Worm (Caenorhabditis elegans): ENCODE measurements around the gene F26G1.9.

F26G1.9 gene

ce11 chrII:4815356-4815755 lies 41.6 kb upstream of the F26G1.9 start:
- TF ChIP-seq let-526 (GFP tag; IDR thresholded peaks at IDR 0.05), result no peak
- no peak for TF ChIP-seq B0261.1 (tag; optimal IDR thresholded peaks at IDR 0.05)
- TF ChIP-seq B0336.3 (GFP tag; IDR thresholded peaks at IDR 0.05), result no peak
- no peak for TF ChIP-seq T07F8.4 (tag; optimal IDR thresholded peaks at IDR 0.05)
- no peak for TF ChIP-seq ekl-4 (GFP tag; IDR thresholded peaks at IDR 0.05)
- TF ChIP-seq K11D2.4 (GFP tag; IDR thresholded peaks at IDR 0.05), result no peak
- no peak for TF ChIP-seq nhr-179 (tag; optimal IDR thresholded peaks at IDR 0.05)
- TF ChIP-seq F55B11.4 (tag; optimal IDR thresholded peaks at IDR 0.05; ENCODE audit: borderline replicate concordance, insufficient read depth), result no peak
- TF ChIP-seq ceh-79 (tag; optimal IDR thresholded peaks at IDR 0.05), result no peak
- no peak for TF ChIP-seq T26A5.8 (tag; optimal IDR thresholded peaks at IDR 0.05)
- TF ChIP-seq F49E8.2 (tag; optimal IDR thresholded peaks at IDR 0.05; ENCODE audit: insufficient read depth), result no peak
- TF ChIP-seq lin-40 (tag; optimal IDR thresholded peaks at IDR 0.05), result no peak
- TF ChIP-seq dpff-1 (tag; optimal IDR thresholded peaks at IDR 0.05), result no peak
- TF ChIP-seq nfya-2 (GFP tag; IDR thresholded peaks at IDR 0.05), result no peak
- TF ChIP-seq madf-8 (GFP tag; conservative IDR thresholded peaks at IDR 0.05), result no peak

ce11 chrII:4811986-4812385 lies 38.2 kb upstream of the F26G1.9 start, which contains the start of gene rig-6:
Gene rig-6 (minus strand): TSS chrII:4812086.
- no peak for TF ChIP-seq B0035.1 (tag; optimal IDR thresholded peaks at IDR 0.05)

ce11 chrII:4806726-4807125 lies 32.9 kb upstream of the F26G1.9 start:
- TF ChIP-seq sdz-38 (tag; optimal IDR thresholded peaks at IDR 0.05) (no peak), K11D2.4 (GFP tag; IDR thresholded peaks at IDR 0.05) (no peak), mcd-1 (GFP tag; IDR thresholded peaks at IDR 0.05) (no peak), efl-1 (GFP tag; optimal IDR thresholded peaks at IDR 0.05) (no peak), ccch-3 (GFP tag; optimal IDR thresholded peaks at IDR 0.05) (no peak), C17E4.6 (GFP tag; IDR thresholded peaks at IDR 0.05) (no peak), K12H6.12 (tag; optimal IDR thresholded peaks at IDR 0.05) (no peak), athp-1 (tag; optimal IDR thresholded peaks at IDR 0.05) (no peak), pbrm-1 (GFP tag; IDR thresholded peaks at IDR 0.05) (no peak), ceh-91 (GFP tag; IDR thresholded peaks at IDR 0.05) (no peak), ztf-22 (GFP tag; optimal IDR thresholded peaks at IDR 0.05) (no peak), B0035.1 (tag; optimal IDR thresholded peaks at IDR 0.05) (no peak), snpc-4 (GFP tag; optimal IDR thresholded peaks at IDR 0.05) (no peak), snpc-4 (tag; optimal IDR thresholded peaks at IDR 0.05) (no peak), attf-3 (GFP tag; conservative IDR thresholded peaks at IDR 0.05) (no peak), attf-6 (GFP tag; IDR thresholded peaks at IDR 0.05) (no peak), lin-26 (GFP tag; IDR thresholded peaks at IDR 0.05) (no peak), madf-10 (tag; optimal IDR thresholded peaks at IDR 0.05) (no peak), ets-4 (GFP tag; optimal IDR thresholded peaks at IDR 0.05) (no peak)

ce11 chrII:4806261-4806660 lies 32.5 kb upstream of the F26G1.9 start:
- TF ChIP-seq egrh-3 (GFP tag; IDR thresholded peaks at IDR 0.05), result no peak
- TF ChIP-seq dpff-1 (tag; optimal IDR thresholded peaks at IDR 0.05), result no peak
- TF ChIP-seq rec-8 (tag; optimal IDR thresholded peaks at IDR 0.05), result no peak
- TF ChIP-seq Y53G8AR.9 (GFP tag; conservative IDR thresholded peaks at IDR 0.05), result no peak
- TF ChIP-seq tbx-9 (tag; optimal IDR thresholded peaks at IDR 0.05; ENCODE audit: borderline replicate concordance), result no peak
- TF ChIP-seq F55B11.4 (tag; optimal IDR thresholded peaks at IDR 0.05; ENCODE audit: borderline replicate concordance, insufficient read depth), result no peak
- no peak for TF ChIP-seq akir-1 (GFP tag; optimal IDR thresholded peaks at IDR 0.05)
- TF ChIP-seq C17E4.6 (GFP tag; IDR thresholded peaks at IDR 0.05), result no peak
- TF ChIP-seq ZK185.1 (tag; optimal IDR thresholded peaks at IDR 0.05; ENCODE audit: poor library complexity, severe bottlenecking), result no peak
- no peak for TF ChIP-seq F57C9.4 (tag; optimal IDR thresholded peaks at IDR 0.05)
- TF ChIP-seq mes-4 (tag; optimal IDR thresholded peaks at IDR 0.05), result no peak
- TF ChIP-seq let-607 (tag; optimal IDR thresholded peaks at IDR 0.05), result no peak
- TF ChIP-seq ztf-28 (GFP tag; IDR thresholded peaks at IDR 0.05), result no peak
- no peak for TF ChIP-seq F39B2.1 (GFP tag; IDR thresholded peaks at IDR 0.05)
- TF ChIP-seq attf-3 (GFP tag; conservative IDR thresholded peaks at IDR 0.05), result no peak
- no peak for TF ChIP-seq B0035.1 (tag; optimal IDR thresholded peaks at IDR 0.05)

Measured in whole organism, young adult.